Fruit fly (Drosophila melanogaster) whole organism, embryonic: ENCODE measurements around the gene Theg.
A peak's percentile ranks its signal among the peaks of the same experiment; 100 is the strongest.

ENCODE experiments used
- ATbp ChIP-seq: fragments of 200-800 bp; sonication (Bioruptor generic); optimal IDR thresholded peaks from 2 replicates; lab custom pipeline; 2017; ENCODE audit warnings: missing biosample characterization, mild to moderate bottlenecking, missing genetic modification characterization, missing genetic modification reagents
- Aef1 ChIP-seq: fragments of 200-800 bp; sonication (Bioruptor generic); IDR thresholded peaks from 3 replicates; pipeline ENCODE4 v1.3.6; 2022; ENCODE audit warnings: missing biosample characterization, missing genetic modification characterization
- Blimp-1 ChIP-seq: fragments of 200-800 bp; sonication (Bioruptor generic); optimal IDR thresholded peaks from 3 replicates; lab custom pipeline; 2018; ENCODE audit warnings: missing biosample characterization, missing genetic modification characterization, mild to moderate bottlenecking, moderate library complexity, missing genetic modification reagents
- CG10321 ChIP-seq: fragments of 200-800 bp; sonication (Bioruptor generic); IDR thresholded peaks from 2 replicates; pipeline ENCODE4 v1.3.6; 2022; ENCODE audit warnings: missing biosample characterization, missing genetic modification characterization
- CG11504 ChIP-seq: fragments of 200-800 bp; sonication (Bioruptor generic); optimal IDR thresholded peaks from 3 replicates; lab custom pipeline; 2019; ENCODE audit warnings: missing biosample characterization, mild to moderate bottlenecking, missing genetic modification characterization, moderate library complexity
- CG11723 ChIP-seq: fragments of 200-800 bp; sonication (Bioruptor generic); optimal IDR thresholded peaks from 2 replicates; lab custom pipeline; 2017; ENCODE audit warnings: missing biosample characterization, mild to moderate bottlenecking, missing genetic modification characterization
- CG12219 ChIP-seq: fragments of 200-800 bp; sonication (Bioruptor generic); optimal IDR thresholded peaks from 3 replicates; lab custom pipeline; 2018; ENCODE audit warnings: missing biosample characterization, mild to moderate bottlenecking, missing genetic modification characterization
- CG12299 ChIP-seq: fragments of 200-800 bp; sonication (Bioruptor generic); optimal IDR thresholded peaks from 2 replicates; lab custom pipeline; 2018; ENCODE audit warnings: missing biosample characterization, mild to moderate bottlenecking, missing genetic modification characterization
- CG14667 ChIP-seq: fragments of 200-800 bp; sonication (Bioruptor generic); IDR thresholded peaks from 2 replicates; pipeline ENCODE4 v1.3.6; 2022; ENCODE audit warnings: missing biosample characterization, missing genetic modification characterization
- CG14860 ChIP-seq: fragments of 200-800 bp; sonication (Bioruptor generic); IDR thresholded peaks from 3 replicates; pipeline ENCODE4 v1.3.6; 2022; ENCODE audit warnings: missing biosample characterization, missing genetic modification characterization; ENCODE audit not compliant: partially characterized antibody
- CG17328 ChIP-seq: fragments of 200-800 bp; sonication (Bioruptor generic); IDR thresholded peaks from 2 replicates; pipeline ENCODE4 v1.3.6; 2022; ENCODE audit warnings: missing biosample characterization, missing genetic modification characterization
- CG18476 ChIP-seq: fragments of 200-800 bp; sonication (Bioruptor generic); optimal IDR thresholded peaks from 2 replicates; lab custom pipeline; 2016; ENCODE audit warnings: missing biosample characterization, mild to moderate bottlenecking, missing genetic modification characterization
- CG18619 ChIP-seq: fragments of 200-800 bp; sonication (Bioruptor generic); optimal IDR thresholded peaks from 3 replicates; lab custom pipeline; 2017; ENCODE audit warnings: missing biosample characterization, mild to moderate bottlenecking, missing genetic modification characterization
- CG2712 ChIP-seq: fragments of 200-800 bp; optimal IDR thresholded peaks from 3 replicates; lab custom pipeline; 2019; ENCODE audit warnings: missing biosample characterization, mild to moderate bottlenecking, missing genetic modification characterization, moderate library complexity
- CG31365 ChIP-seq: fragments of 200-800 bp; sonication (Bioruptor generic); optimal IDR thresholded peaks from 2 replicates; lab custom pipeline; 2018; ENCODE audit warnings: missing biosample characterization, mild to moderate bottlenecking, missing genetic modification characterization
- CG3847 ChIP-seq: fragments of 200-800 bp; sonication (Bioruptor generic); IDR thresholded peaks from 2 replicates; pipeline ENCODE4 v1.3.6; 2022; ENCODE audit warnings: missing biosample characterization, missing genetic modification characterization
- CG3995 ChIP-seq: fragments of 200-800 bp; sonication (Bioruptor generic); optimal IDR thresholded peaks from 3 replicates; lab custom pipeline; 2016; ENCODE audit warnings: missing biosample characterization, missing genetic modification characterization
- CG43689 ChIP-seq: fragments of 200-800 bp; sonication (Bioruptor generic); IDR thresholded peaks from 2 replicates; pipeline ENCODE4 v1.3.6; 2022; ENCODE audit warnings: missing biosample characterization, missing genetic modification characterization
- CG4820 ChIP-seq: fragments of 200-800 bp; sonication (Bioruptor generic); optimal IDR thresholded peaks from 3 replicates; lab custom pipeline; 2016; ENCODE audit warnings: missing biosample characterization, missing genetic modification characterization
- CG4854 ChIP-seq: fragments of 200-800 bp; sonication (Bioruptor generic); optimal IDR thresholded peaks from 2 replicates; lab custom pipeline; 2016; ENCODE audit warnings: missing biosample characterization, missing genetic modification characterization, inconsistent platforms
- CG7357 ChIP-seq: fragments of 200-800 bp; sonication (Bioruptor generic); IDR thresholded peaks from 3 replicates; pipeline ENCODE4 v1.3.6; 2022; ENCODE audit warnings: missing biosample characterization, missing genetic modification characterization
- CG7372 ChIP-seq: fragments of 200-800 bp; sonication (Bioruptor generic); IDR thresholded peaks from 2 replicates; pipeline ENCODE4 v1.3.6; 2022; ENCODE audit warnings: missing biosample characterization, missing genetic modification characterization
- CG7963 ChIP-seq: fragments of 200-800 bp; sonication (Bioruptor generic); IDR thresholded peaks from 3 replicates; pipeline ENCODE4 v1.3.6; 2022; ENCODE audit warnings: missing biosample characterization, missing genetic modification characterization; ENCODE audit not compliant: partially characterized antibody
- CG8944 ChIP-seq: fragments of 200-800 bp; sonication (Bioruptor generic); optimal IDR thresholded peaks from 3 replicates; lab custom pipeline; 2016; ENCODE audit warnings: missing biosample characterization, missing genetic modification characterization
- Gsc ChIP-seq: fragments of 200-800 bp; sonication (Bioruptor generic); IDR thresholded peaks from 2 replicates; pipeline ENCODE4 v1.3.6; 2022; ENCODE audit warnings: missing biosample characterization, missing genetic modification characterization
- Kr ChIP-seq: fragments of 200-800 bp; sonication (Bioruptor generic); optimal IDR thresholded peaks from 2 replicates; lab custom pipeline; 2017; ENCODE audit warnings: missing biosample characterization, mild to moderate bottlenecking, missing genetic modification characterization
- Lpt ChIP-seq: fragments of >200 bp; optimal IDR thresholded peaks from 2 replicates; lab custom pipeline; 2018; ENCODE audit warnings: missing biosample characterization, missing genetic modification characterization
- MESR4 ChIP-seq: fragments of 200-800 bp; sonication (Bioruptor generic); optimal IDR thresholded peaks from 2 replicates; lab custom pipeline; 2018; ENCODE audit warnings: missing biosample characterization, mild to moderate bottlenecking, missing genetic modification characterization, moderate library complexity
- Myb ChIP-seq: fragments of 200-800 bp; sonication (Bioruptor generic); optimal IDR thresholded peaks from 2 replicates; lab custom pipeline; 2016; ENCODE audit warnings: missing biosample characterization, missing genetic modification characterization
- NK7.1 ChIP-seq: fragments of 200-800 bp; sonication (Bioruptor generic); optimal IDR thresholded peaks from 3 replicates; lab custom pipeline; 2016; ENCODE audit warnings: missing biosample characterization, missing genetic modification characterization
- Opbp ChIP-seq: fragments of 200-800 bp; sonication (Bioruptor generic); IDR thresholded peaks from 3 replicates; pipeline ENCODE4 v1.3.6; 2022; ENCODE audit warnings: missing biosample characterization, missing genetic modification characterization; ENCODE audit not compliant: partially characterized antibody
- Sry-δ ChIP-seq: fragments of 200-800 bp; sonication (Bioruptor generic); optimal IDR thresholded peaks from 2 replicates; lab custom pipeline; 2016; ENCODE audit warnings: missing biosample characterization, missing genetic modification characterization
- az2 ChIP-seq: fragments of 200-800 bp; sonication (Bioruptor generic); optimal IDR thresholded peaks from 3 replicates; lab custom pipeline; 2016; ENCODE audit warnings: missing biosample characterization, missing genetic modification characterization
- cas ChIP-seq: fragments of 200-800 bp; sonication (Bioruptor generic); IDR thresholded peaks from 2 replicates; pipeline ENCODE4 v1.3.6; 2022; ENCODE audit warnings: missing biosample characterization, missing genetic modification characterization
- ci ChIP-seq: fragments of 200-800 bp; sonication (Bioruptor generic); IDR thresholded peaks from 3 replicates; pipeline ENCODE4 v1.3.6; 2022; ENCODE audit warnings: missing biosample characterization, missing genetic modification characterization
- ewg ChIP-seq: fragments of 200-800 bp; sonication (Bioruptor generic); optimal IDR thresholded peaks from 3 replicates; lab custom pipeline; 2017; ENCODE audit warnings: mild to moderate bottlenecking, missing biosample characterization, missing genetic modification reagents, missing genetic modification characterization
- fru ChIP-seq: fragments of >200 bp; optimal IDR thresholded peaks from 2 replicates; lab custom pipeline; 2017
- jumu ChIP-seq: fragments of 200-800 bp; sonication (Bioruptor generic); optimal IDR thresholded peaks from 3 replicates; lab custom pipeline; 2016; ENCODE audit warnings: missing biosample characterization, missing genetic modification characterization
- knrl ChIP-seq: fragments of 200-800 bp; sonication (Bioruptor generic); IDR thresholded peaks from 3 replicates; pipeline ENCODE4 v1.3.6; 2022; ENCODE audit warnings: missing biosample characterization, missing genetic modification characterization; ENCODE audit not compliant: partially characterized antibody
- nau ChIP-seq: fragments of 200-800 bp; sonication (Bioruptor generic); optimal IDR thresholded peaks from 3 replicates; lab custom pipeline; 2017; ENCODE audit warnings: missing biosample characterization, mild to moderate bottlenecking, missing genetic modification characterization, missing genetic modification reagents
- nerfin-1 ChIP-seq: fragments of 200-800 bp; sonication (Bioruptor generic); optimal IDR thresholded peaks from 3 replicates; lab custom pipeline; 2019; ENCODE audit warnings: missing biosample characterization, mild to moderate bottlenecking, missing genetic modification characterization, moderate library complexity
- p53 ChIP-seq: fragments of 200-800 bp; sonication (Bioruptor generic); optimal IDR thresholded peaks from 2 replicates; lab custom pipeline; 2016; ENCODE audit warnings: missing biosample characterization, missing genetic modification characterization
- salm ChIP-seq: fragments of 200-800 bp; sonication (Bioruptor generic); optimal IDR thresholded peaks from 2 replicates; lab custom pipeline; 2018; ENCODE audit warnings: missing biosample characterization, mild to moderate bottlenecking, missing genetic modification characterization
- sens ChIP-seq: fragments of 200-800 bp; sonication (Bioruptor generic); peaks from one replicate; lab custom pipeline; 2016; ENCODE audit warnings: missing biosample characterization, missing genetic modification characterization
- slou ChIP-seq: fragments of 200-800 bp; sonication (Bioruptor generic); optimal IDR thresholded peaks from 3 replicates; lab custom pipeline; 2016; ENCODE audit warnings: missing biosample characterization, missing genetic modification characterization
- sqz ChIP-seq: fragments of 200-800 bp; sonication (Bioruptor generic); optimal IDR thresholded peaks from 3 replicates; lab custom pipeline; 2018; ENCODE audit warnings: missing biosample characterization, mild to moderate bottlenecking, missing genetic modification characterization
- unc-4 ChIP-seq: fragments of 200-800 bp; sonication (Bioruptor generic); IDR thresholded peaks from 2 replicates; pipeline ENCODE4 v1.3.6; 2022; ENCODE audit warnings: missing biosample characterization, missing genetic modification characterization; ENCODE audit not compliant: partially characterized antibody
- vfl ChIP-seq: fragments of 200-800 bp; sonication (Bioruptor generic); optimal IDR thresholded peaks from 2 replicates; lab custom pipeline; 2016; ENCODE audit warnings: missing biosample characterization, missing genetic modification characterization
- wek ChIP-seq: fragments of 200-800 bp; sonication (Bioruptor generic); optimal IDR thresholded peaks from 3 replicates; lab custom pipeline; 2018; ENCODE audit warnings: missing biosample characterization, mild to moderate bottlenecking, missing genetic modification characterization, moderate library complexity
- z ChIP-seq: fragments of 200-800 bp; sonication (Bioruptor generic); IDR thresholded peaks from 3 replicates; pipeline ENCODE4 v1.3.6; 2022; ENCODE audit warnings: missing biosample characterization, missing genetic modification characterization

The Theg gene

dm6 chr3R:22049134-22049796 is 34.8 kb downstream of the Theg start (continued):
- TF ChIP-seq CG11723 (GFP tag; lab: Kevin White, UChicago) = peak; percentile 63
- peak; percentile 64 for TF ChIP-seq NK7.1 (GFP tag; lab: Kevin White, UChicago)
- peak; percentile 86 for TF ChIP-seq CG11504 (tag; lab: Kevin White, UChicago)
- TF ChIP-seq slou (GFP tag; lab: Kevin White, UChicago) = peak; percentile 40
- TF ChIP-seq vfl (GFP tag; lab: Kevin White, UChicago) = peak; percentile 33
- TF ChIP-seq salm (tag; lab: Kevin White, UChicago) = peak; percentile 72
- peak; percentile 62 for TF ChIP-seq Myb (GFP tag; lab: Kevin White, UChicago)
- peak; percentile 37; the same call in 1 of the 2 replicates for TF ChIP-seq cas (GFP tag; lab: Robert Waterston, UW)
- peak; percentile 88 for TF ChIP-seq CG2712 (tag; lab: Kevin White, UChicago)
- TF ChIP-seq knrl = no peak
- peak; percentile 85 for TF ChIP-seq ATbp (GFP tag; lab: Kevin White, UChicago)
- TF ChIP-seq unc-4 (GFP tag; lab: Robert Waterston, UW) = no peak
- peak; percentile 97 for TF ChIP-seq sens (GFP tag; lab: Kevin White, UChicago)
- peak; percentile 94 for TF ChIP-seq ci
- TF ChIP-seq CG4820 (GFP tag; lab: Kevin White, UChicago) = peak; percentile 63
- TF ChIP-seq CG12299 (tag; lab: Kevin White, UChicago) = peak; percentile 62
- peak; percentile 49 for TF ChIP-seq CG31365 (tag; lab: Kevin White, UChicago)
- peak; percentile 60 for TF ChIP-seq CG18476 (GFP tag; lab: Kevin White, UChicago)
- TF ChIP-seq sqz (GFP tag; lab: Kevin White, UChicago) = peak; percentile 9
- TF ChIP-seq Sry-δ (GFP tag; lab: Kevin White, UChicago) = peak; percentile 32
- peak; percentile 67 for TF ChIP-seq CG43689 (GFP tag; lab: Robert Waterston, UW)
- TF ChIP-seq CG3995 = no peak
- peak; percentile 7 for TF ChIP-seq MESR4 (GFP tag; lab: Kevin White, UChicago)
- TF ChIP-seq p53 (GFP tag; lab: Kevin White, UChicago) = no peak
- peak; percentile 81 for TF ChIP-seq jumu (GFP tag; lab: Kevin White, UChicago)
- peak; percentile 55 for TF ChIP-seq nerfin-1 (tag; lab: Kevin White, UChicago)
- peak; percentile 77 for TF ChIP-seq CG3847 (GFP tag; lab: Robert Waterston, UW)
- TF ChIP-seq CG17328 = peak; percentile 75
- TF ChIP-seq fru (lab: Kevin White, UChicago) = no peak
- no peak for TF ChIP-seq CG7372
- TF ChIP-seq CG14860 (GFP tag; lab: Robert Waterston, UW) = no peak
- peak; percentile 50; the same call in 2 of the 3 replicates for TF ChIP-seq CG7357 (GFP tag; lab: Robert Waterston, UW)
- peak; percentile 14; the same call in 1 of the 3 replicates for TF ChIP-seq Opbp
- TF ChIP-seq CG4854 (GFP tag; lab: Kevin White, UChicago) = peak; percentile 35
- no peak for TF ChIP-seq z (GFP tag; lab: Robert Waterston, UW)
- TF ChIP-seq CG14667 = peak; percentile 68
- TF ChIP-seq Blimp-1 = peak; percentile 86
- peak; percentile 66 for TF ChIP-seq nau (GFP tag; lab: Kevin White, UChicago)
- peak; percentile 68 for TF ChIP-seq CG18619 (GFP tag; lab: Kevin White, UChicago)
- TF ChIP-seq Gsc (GFP tag; lab: Robert Waterston, UW) = no peak
- TF ChIP-seq Kr (GFP tag; lab: Kevin White, UChicago) = no peak
- TF ChIP-seq Aef1 (GFP tag; lab: Robert Waterston, UW) = peak; percentile 81
- TF ChIP-seq az2 = peak; percentile 79
- TF ChIP-seq Lpt (GFP tag; lab: Kevin White, UChicago) = no peak
- TF ChIP-seq wek (GFP tag; lab: Kevin White, UChicago) = no peak
- peak; percentile 63 for TF ChIP-seq ewg (GFP tag; lab: Kevin White, UChicago)
- TF ChIP-seq CG8944 (GFP tag; lab: Kevin White, UChicago) = peak; percentile 65
- no peak for TF ChIP-seq CG7963 (GFP tag; lab: Robert Waterston, UW)
- TF ChIP-seq CG10321 (GFP tag; lab: Robert Waterston, UW) = peak; percentile 66
- TF ChIP-seq CG12219 (GFP tag; lab: Kevin White, UChicago) = peak; percentile 81
